Worm (Caenorhabditis elegans): ENCODE data around the gene R05H10.1.
A peak's percentile ranks its signal among the peaks of the same experiment; 100 is the strongest.

The R05H10.1 gene

ce11 chrII:14810609-14811008, 41.0 kb upstream of the R05H10.1 start:
- TF ChIP-seq unc-39 (tag; optimal IDR thresholded peaks at IDR 0.05), result no peak
- no peak for TF ChIP-seq daf-19 (GFP tag; conservative IDR thresholded peaks at IDR 0.05)
- no peak for TF ChIP-seq egl-43 (GFP tag; IDR thresholded peaks at IDR 0.05)
- TF ChIP-seq attf-4 (tag; optimal IDR thresholded peaks at IDR 0.05), result no peak
- no peak for TF ChIP-seq lin-39 (tag; optimal IDR thresholded peaks at IDR 0.05)
- no peak for TF ChIP-seq snpc-4 (tag; optimal IDR thresholded peaks at IDR 0.05)
- no peak for TF ChIP-seq R02D3.7 (tag; optimal IDR thresholded peaks at IDR 0.05)
- TF ChIP-seq Y75B8A.6 (GFP tag; IDR thresholded peaks at IDR 0.05), result no peak
- TF ChIP-seq zfp-3 (GFP tag; conservative IDR thresholded peaks at IDR 0.05), result no peak
- TF ChIP-seq F44E2.7 (GFP tag; IDR thresholded peaks at IDR 0.05), result no peak
- TF ChIP-seq tag-97 (GFP tag; IDR thresholded peaks at IDR 0.05), result no peak
- no peak for TF ChIP-seq ceh-62 (tag; optimal IDR thresholded peaks at IDR 0.05)
- TF ChIP-seq F26F4.8 (GFP tag; conservative IDR thresholded peaks at IDR 0.05), result no peak
- no peak for TF ChIP-seq daf-12 (tag; optimal IDR thresholded peaks at IDR 0.05)
- no peak for TF ChIP-seq F37D6.2 (tag; optimal IDR thresholded peaks at IDR 0.05)
- TF ChIP-seq ZK546.5 (tag; optimal IDR thresholded peaks at IDR 0.05), result no peak
- TF ChIP-seq lin-29 (GFP tag; IDR thresholded peaks at IDR 0.05), result no peak
- no peak for TF ChIP-seq Y5F2A.4 (GFP tag; optimal IDR thresholded peaks at IDR 0.05)
- TF ChIP-seq fos-1 (tag; optimal IDR thresholded peaks at IDR 0.05), result no peak
- no peak for TF ChIP-seq nhr-237 (tag; optimal IDR thresholded peaks at IDR 0.05)
- no peak for TF ChIP-seq dmd-6 (GFP tag; IDR thresholded peaks at IDR 0.05)
- no peak for TF ChIP-seq Y48G9A.11 (GFP tag; IDR thresholded peaks at IDR 0.05)
- TF ChIP-seq T20F7.1 (GFP tag; optimal IDR thresholded peaks at IDR 0.05), result no peak
- peak; percentile 3 for TF ChIP-seq nhr-11 (tag; optimal IDR thresholded peaks at IDR 0.05)
- no peak for TF ChIP-seq lir-3 (tag; optimal IDR thresholded peaks at IDR 0.05)
- TF ChIP-seq fkh-10 (GFP tag; optimal IDR thresholded peaks at IDR 0.05), result peak; percentile 29
- TF ChIP-seq ztf-11 (tag; optimal IDR thresholded peaks at IDR 0.05), result no peak
- no peak for TF ChIP-seq nhr-42 (GFP tag; IDR thresholded peaks at IDR 0.05)
- TF ChIP-seq lin-13 (GFP tag; optimal IDR thresholded peaks at IDR 0.05), result no peak
- no peak for TF ChIP-seq nhr-48 (tag; optimal IDR thresholded peaks at IDR 0.05)
- no peak for TF ChIP-seq D1046.2 (GFP tag; IDR thresholded peaks at IDR 0.05)
- no peak for TF ChIP-seq hif-1 (tag; optimal IDR thresholded peaks at IDR 0.05)
- TF ChIP-seq ceh-82 (tag; optimal IDR thresholded peaks at IDR 0.05), result no peak
- no peak for TF ChIP-seq zag-1 (tag; optimal IDR thresholded peaks at IDR 0.05)
- TF ChIP-seq nhr-102 (tag; optimal IDR thresholded peaks at IDR 0.05), result no peak
- TF ChIP-seq ceh-44 (GFP tag; IDR thresholded peaks at IDR 0.05), result no peak
- no peak for TF ChIP-seq pha-4 (GFP tag; IDR thresholded peaks at IDR 0.05)
- TF ChIP-seq pha-4 (tag; optimal IDR thresholded peaks at IDR 0.05), result peak; percentile 52
- peak; percentile 28 for TF ChIP-seq rbr-2 (tag; optimal IDR thresholded peaks at IDR 0.05)
- TF ChIP-seq dpl-1 (GFP tag; optimal IDR thresholded peaks at IDR 0.05), result no peak
- TF ChIP-seq lsy-2 (tag; optimal IDR thresholded peaks at IDR 0.05), result peak in 1 of 2 experiments; percentile 38
- no peak for TF ChIP-seq snpc-1.2 (GFP tag; IDR thresholded peaks at IDR 0.05)
- no peak for TF ChIP-seq dmd-8 (GFP tag; IDR thresholded peaks at IDR 0.05)
- TF ChIP-seq jun-1 (tag; optimal IDR thresholded peaks at IDR 0.05), result no peak
- no peak for TF ChIP-seq set-16 (GFP tag; IDR thresholded peaks at IDR 0.05)
- TF ChIP-seq lim-7 (GFP tag; IDR thresholded peaks at IDR 0.05), result no peak
- TF ChIP-seq mxl-2 (GFP tag; conservative IDR thresholded peaks at IDR 0.05), result no peak
- peak; percentile 13 for TF ChIP-seq mes-2 (tag; optimal IDR thresholded peaks at IDR 0.05; ENCODE audit: poor library complexity, severe bottlenecking)
- no peak for TF ChIP-seq ama-1 (optimal IDR thresholded peaks at IDR 0.05)
- TF ChIP-seq mdl-1 (tag; optimal IDR thresholded peaks at IDR 0.05), result no peak
- no peak for TF ChIP-seq nhr-111 (GFP tag; optimal IDR thresholded peaks at IDR 0.05)
- TF ChIP-seq ces-1 (GFP tag; optimal IDR thresholded peaks at IDR 0.05), result no peak
- no peak for TF ChIP-seq ceh-32 (tag; optimal IDR thresholded peaks at IDR 0.05; ENCODE audit: poor library complexity)
- TF ChIP-seq ceh-28 (tag; optimal IDR thresholded peaks at IDR 0.05), result no peak
